Worm (Caenorhabditis elegans): ENCODE results near the gene C36C5.15.

The C36C5.15 gene

DNA sequence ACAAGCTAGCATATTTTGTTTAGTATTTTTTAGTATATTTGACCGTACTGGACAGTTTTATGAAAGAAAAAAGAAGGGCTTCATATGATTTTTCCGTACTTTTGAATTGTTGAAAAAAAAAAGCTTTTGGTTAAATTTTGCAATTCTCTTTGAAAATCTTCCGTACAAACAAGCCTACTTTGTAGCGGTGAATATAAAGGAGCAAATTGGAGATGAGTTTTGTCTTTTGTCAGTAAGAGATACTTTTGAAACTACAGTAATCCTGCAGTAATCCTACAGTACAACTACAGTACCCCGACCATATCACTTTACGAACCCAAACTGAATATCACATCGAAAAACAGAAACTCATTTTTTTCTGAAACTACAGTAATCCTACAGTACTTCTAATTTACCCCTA is 46.1 kb downstream of the C36C5.15 start:
- no peak for TF ChIP-seq unc-62 (GFP tag; optimal IDR thresholded peaks at IDR 0.05)

DNA sequence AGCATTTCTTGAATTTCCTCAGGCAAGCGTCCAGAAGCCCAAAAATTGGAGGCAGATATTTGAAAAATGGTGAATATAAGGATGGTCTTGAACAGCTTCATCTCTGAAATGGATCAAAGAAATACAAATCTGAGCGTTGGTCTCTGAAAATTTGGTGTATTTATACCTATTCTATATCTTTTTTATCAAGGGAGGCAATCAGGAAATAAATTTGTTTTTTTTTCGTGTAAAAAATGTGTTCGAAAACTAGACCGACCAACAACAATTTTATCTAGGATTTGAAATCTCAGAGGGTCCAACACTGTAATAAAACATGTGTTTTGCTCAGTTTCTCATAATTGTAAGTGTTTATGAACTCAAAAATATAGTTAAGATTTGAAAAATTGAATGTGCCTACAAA is 46.8 kb downstream of the C36C5.15 start, which contains the start of gene srt-56:
TSS of gene srt-56 (minus strand) at position 101 of the 400 bp plus-strand sequence.
- no peak for TF ChIP-seq unc-62 (GFP tag; optimal IDR thresholded peaks at IDR 0.05)

DNA sequence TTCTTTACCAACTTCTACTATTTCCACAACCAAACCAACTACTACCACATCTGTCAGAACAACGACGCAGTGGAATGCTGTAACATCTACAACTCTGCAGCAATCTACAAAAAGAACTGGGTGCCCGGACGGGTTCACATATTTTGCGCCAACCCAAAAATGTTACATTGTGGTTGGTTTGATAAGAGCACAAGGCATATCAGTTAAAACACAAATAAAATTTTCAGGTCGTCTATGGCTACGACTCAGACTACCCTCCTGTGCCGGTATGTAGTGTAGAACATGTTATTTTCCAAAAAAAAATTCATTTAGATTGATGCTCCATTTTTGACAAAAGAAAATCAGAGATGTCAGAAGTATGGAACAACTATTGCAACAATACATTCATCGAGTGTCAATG is 49.4 kb downstream of the C36C5.15 start:
- TF ChIP-seq unc-62 (GFP tag; optimal IDR thresholded peaks at IDR 0.05): no peak

DNA sequence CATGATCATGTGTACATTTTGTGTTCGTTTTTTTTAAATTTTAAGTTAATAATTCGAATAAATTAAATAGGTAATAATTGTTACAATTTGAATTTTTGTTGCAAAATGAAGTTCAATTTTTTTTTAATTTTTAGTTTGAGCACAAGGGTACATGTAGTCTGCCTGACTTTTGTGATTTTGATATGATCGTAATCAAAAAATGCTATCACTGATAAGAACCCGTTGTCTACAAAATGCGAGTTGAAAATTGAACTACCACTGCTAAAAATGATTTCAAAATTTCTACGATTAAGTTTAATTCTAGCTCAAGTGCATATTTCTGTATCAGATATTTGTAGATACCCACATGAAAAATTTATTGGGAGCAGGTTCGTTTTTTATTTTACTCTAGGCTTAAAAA is 50.4 kb downstream of the C36C5.15 start, which contains the start of gene clec-210:
TSS of gene clec-210 (plus strand) at position 211 of the 400 bp plus-strand sequence.
- TF ChIP-seq unc-62 (GFP tag; optimal IDR thresholded peaks at IDR 0.05): no peak
